Worm (Caenorhabditis elegans): Measurements from ENCODE around the gene gon-14.

DNA sequence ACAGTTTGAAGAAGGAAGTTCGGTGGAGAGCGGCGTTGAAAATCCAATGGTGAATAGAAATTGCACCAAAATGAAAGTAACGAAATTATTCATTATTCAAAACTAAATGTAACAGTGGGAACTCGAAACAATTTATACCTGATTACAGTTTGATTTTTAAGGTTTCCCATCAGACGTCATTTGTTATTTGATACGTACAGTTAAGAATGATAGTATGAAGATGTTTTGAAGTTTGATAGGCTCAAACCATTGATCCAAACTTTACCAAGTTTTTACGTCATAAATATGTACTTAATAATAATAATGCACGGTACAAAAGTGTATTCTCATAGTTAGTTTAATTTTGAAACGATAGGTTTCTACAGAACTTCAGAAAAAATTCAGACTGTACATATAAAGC is 52.9 kb downstream of the gon-14 start, which contains the start of gene spp-20:
- TF ChIP-seq tbx-11 (GFP tag; IDR thresholded peaks at IDR 0.05): no peak
- no peak for TF ChIP-seq ama-1 (optimal IDR thresholded peaks at IDR 0.05)
- TF ChIP-seq scrt-1 (GFP tag; IDR thresholded peaks at IDR 0.05): no peak
- no peak for TF ChIP-seq F13C5.2 (tag; optimal IDR thresholded peaks at IDR 0.05)

Measured in whole organism, early embryonic.